Worm (Caenorhabditis elegans) whole organism, L1 larva: ENCODE results near the gene srh-149.

Experiments
- C04F5.9 ChIP-seq: sonication (generic microtip); optimal IDR thresholded peaks from 2 replicates; lab custom pipeline; 2016; ENCODE audit warnings: missing genetic modification characterization, missing compliant biosample characterization
- F16B12.6 ChIP-seq: fragments of 150-350 bp; optimal IDR thresholded peaks from 2 replicates; lab custom pipeline; 2014; ENCODE audit warnings: missing biosample characterization, missing genetic modification characterization
- alr-1 ChIP-seq: fragments of 200-800 bp; sonication (Bioruptor generic); optimal IDR thresholded peaks from 2 replicates; lab custom pipeline; 2018; ENCODE audit warnings: borderline replicate concordance, mild to moderate bottlenecking, missing genetic modification characterization, missing compliant biosample characterization
- aly-2 ChIP-seq: fragments of 150-350 bp; optimal IDR thresholded peaks from 2 replicates; lab custom pipeline; 2014; ENCODE audit warnings: missing biosample characterization, missing genetic modification characterization
- ceh-63 ChIP-seq: fragments of 200-800 bp; sonication (Bioruptor generic); optimal IDR thresholded peaks from 2 replicates; lab custom pipeline; 2018; ENCODE audit warnings: mild to moderate bottlenecking, missing genetic modification characterization, missing compliant biosample characterization
- ceh-82 ChIP-seq, 3 experiments: fragments of 150-350 bp in 1 of 3; sonication (generic microtip) in 2 of 3; optimal IDR thresholded peaks; 2 replicates each; lab custom pipeline; 2014 to 2017; ENCODE audit warnings: missing biosample characterization in 3 of 3, missing genetic modification characterization in 3 of 3
- ceh-88 ChIP-seq: fragments of 200-800 bp; sonication (Bioruptor generic); IDR thresholded peaks from 2 replicates; pipeline ENCODE4 v1.3.6; 2022; ENCODE audit warnings: missing genetic modification characterization, missing compliant biosample characterization
- ceh-90 ChIP-seq: sonication (generic microtip); optimal IDR thresholded peaks from 2 replicates; lab custom pipeline; 2016; ENCODE audit warnings: missing genetic modification characterization, missing compliant biosample characterization
- ces-1 ChIP-seq: fragments of 150-350 bp; optimal IDR thresholded peaks from 2 replicates; lab custom pipeline; 2014; ENCODE audit warnings: missing biosample characterization, missing genetic modification reagents, missing genetic modification characterization
- dpl-1 ChIP-seq, 3 experiments: fragments of 150-350 bp in 2 of 3; sonication (generic microtip) in 1 of 3; optimal IDR thresholded peaks; 2 replicates each; lab custom pipeline; 2014 to 2017; ENCODE audit warnings: missing biosample characterization in 3 of 3, missing genetic modification characterization in 3 of 3, missing genetic modification reagents in 3 of 3
- dsc-1 ChIP-seq: sonication (generic microtip); optimal IDR thresholded peaks from 2 replicates; lab custom pipeline; 2016; ENCODE audit warnings: mild to moderate bottlenecking, missing genetic modification characterization, missing compliant biosample characterization
- efl-1 ChIP-seq, 4 experiments: fragments of 150-350 bp; optimal IDR thresholded peaks in 3 of 4; peaks in 1 of 4; 1 replicate in 1 of 4; 2 replicates in 3 of 4; lab custom pipeline; 2014; ENCODE audit warnings: missing biosample characterization in 2 of 4, missing genetic modification characterization in 2 of 4, missing genetic modification reagents in 2 of 4
- efl-3 ChIP-seq: fragments of 200-800 bp; sonication (Bioruptor generic); optimal IDR thresholded peaks from 2 replicates; lab custom pipeline; 2018; ENCODE audit warnings: mild to moderate bottlenecking, missing genetic modification characterization, missing compliant biosample characterization
- egl-13 ChIP-seq: sonication (generic microtip); optimal IDR thresholded peaks from 2 replicates; lab custom pipeline; 2016; ENCODE audit warnings: missing genotype, missing genetic modification reagents, missing genetic modification characterization, missing compliant biosample characterization
- egl-27 ChIP-seq, 2 experiments: fragments of 150-350 bp in 1 of 2; sonication (generic microtip); optimal IDR thresholded peaks; 3 replicates each; lab custom pipeline; 2017 to 2018; ENCODE audit warnings: missing biosample characterization in 2 of 2, missing genetic modification characterization in 2 of 2, missing genetic modification reagents in 2 of 2
- elt-2 ChIP-seq: sonication (generic microtip); optimal IDR thresholded peaks from 2 replicates; lab custom pipeline; 2016; ENCODE audit warnings: missing genetic modification characterization, mild to moderate bottlenecking, inconsistent platforms, missing compliant biosample characterization, missing genetic modification reagents
- ets-5 ChIP-seq: fragments of 200-800 bp; sonication (Bioruptor generic); IDR thresholded peaks from 2 replicates; pipeline ENCODE4 v1.3.6; 2022; ENCODE audit warnings: missing genetic modification characterization, missing compliant biosample characterization
- fkh-4 ChIP-seq: sonication (generic microtip); optimal IDR thresholded peaks from 2 replicates; lab custom pipeline; 2016; ENCODE audit warnings: missing compliant biosample characterization, missing genetic modification characterization, borderline replicate concordance
- hlh-4 ChIP-seq: sonication (generic microtip); optimal IDR thresholded peaks from 2 replicates; lab custom pipeline; 2016; ENCODE audit warnings: mild to moderate bottlenecking, missing genetic modification characterization, missing compliant biosample characterization
- hpl-2 ChIP-seq: fragments of 150-350 bp; optimal IDR thresholded peaks from 2 replicates; lab custom pipeline; 2014; ENCODE audit warnings: missing biosample characterization, missing genetic modification reagents, missing genetic modification characterization
- irx-1 ChIP-seq: sonication (generic microtip); optimal IDR thresholded peaks from 2 replicates; lab custom pipeline; 2016; ENCODE audit warnings: missing genetic modification characterization, missing compliant biosample characterization
- jun-1 ChIP-seq: fragments of 150-350 bp; optimal IDR thresholded peaks from 2 replicates; lab custom pipeline; 2014; ENCODE audit warnings: missing biosample characterization, missing genetic modification reagents, missing genetic modification characterization
- lin-13 ChIP-seq: fragments of 150-350 bp; optimal IDR thresholded peaks from 2 replicates; lab custom pipeline; 2014; ENCODE audit warnings: missing biosample characterization, missing genetic modification reagents, missing genetic modification characterization
- lsy-2 ChIP-seq, 2 experiments: fragments of 150-350 bp; optimal IDR thresholded peaks; 2 replicates each; lab custom pipeline; 2014; ENCODE audit warnings: missing biosample characterization in 2 of 2, missing genetic modification characterization in 2 of 2
- mab-9 ChIP-seq: fragments of 200-800 bp; sonication (Bioruptor generic); IDR thresholded peaks from 2 replicates; pipeline ENCODE4 v1.3.6; 2022; ENCODE audit warnings: missing genetic modification reagents, missing genetic modification characterization, missing compliant biosample characterization
- mef-2 ChIP-seq: fragments of 150-350 bp; optimal IDR thresholded peaks from 2 replicates; lab custom pipeline; 2014; ENCODE audit warnings: missing biosample characterization, missing genetic modification characterization
- nhr-20 ChIP-seq: sonication (generic microtip); optimal IDR thresholded peaks from 2 replicates; lab custom pipeline; 2016; ENCODE audit warnings: mild to moderate bottlenecking, missing genetic modification characterization, missing compliant biosample characterization
- nhr-237 ChIP-seq: fragments of 150-350 bp; optimal IDR thresholded peaks from 2 replicates; lab custom pipeline; 2014; ENCODE audit warnings: missing biosample characterization, missing genetic modification characterization
- nhr-76 ChIP-seq: sonication (generic microtip); optimal IDR thresholded peaks from 2 replicates; lab custom pipeline; 2017; ENCODE audit warnings: missing biosample characterization, missing genetic modification characterization
- nhr-77 ChIP-seq: fragments of 150-350 bp; optimal IDR thresholded peaks from 2 replicates; lab custom pipeline; 2014; ENCODE audit warnings: missing biosample characterization, missing genetic modification characterization
- nhr-84 ChIP-seq: sonication (generic microtip); optimal IDR thresholded peaks from 2 replicates; lab custom pipeline; 2017; ENCODE audit warnings: missing biosample characterization, missing genetic modification characterization
- nhr-85 ChIP-seq: sonication (generic microtip); peaks from one replicate; lab custom pipeline; 2016; ENCODE audit warnings: missing genetic modification characterization, inconsistent platforms, missing compliant biosample characterization
- pag-3 ChIP-seq: sonication (generic microtip); optimal IDR thresholded peaks from 2 replicates; lab custom pipeline; 2017; ENCODE audit warnings: missing genetic modification characterization, mild to moderate bottlenecking, missing compliant biosample characterization, antibody characterized with exemption, borderline replicate concordance; ENCODE audit not compliant: insufficient read depth
- pax-3 ChIP-seq: fragments of 200-800 bp; sonication (Bioruptor generic); optimal IDR thresholded peaks from 2 replicates; lab custom pipeline; 2018; ENCODE audit warnings: mild to moderate bottlenecking, missing genetic modification characterization, moderate library complexity, missing compliant biosample characterization
- rnt-1 ChIP-seq: sonication (generic microtip); optimal IDR thresholded peaks from 2 replicates; lab custom pipeline; 2016; ENCODE audit warnings: mild to moderate bottlenecking, missing genetic modification characterization, moderate library complexity, missing compliant biosample characterization
- snu-23 ChIP-seq: sonication (generic microtip); optimal IDR thresholded peaks from 2 replicates; lab custom pipeline; 2016; ENCODE audit warnings: missing genetic modification characterization, missing compliant biosample characterization
- sox-4 ChIP-seq: sonication (generic microtip); optimal IDR thresholded peaks from 2 replicates; lab custom pipeline; 2016; ENCODE audit warnings: missing genetic modification characterization, missing compliant biosample characterization
- sptf-1 ChIP-seq: fragments of 150-350 bp; optimal IDR thresholded peaks from 2 replicates; lab custom pipeline; 2014; ENCODE audit warnings: missing biosample characterization, missing genetic modification characterization
- tlp-1 ChIP-seq: fragments of 150-350 bp; optimal IDR thresholded peaks from 2 replicates; lab custom pipeline; 2014; ENCODE audit warnings: missing biosample characterization, missing genetic modification characterization
- unc-130 ChIP-seq: fragments of 150-350 bp; optimal IDR thresholded peaks from 2 replicates; lab custom pipeline; 2017; ENCODE audit warnings: missing biosample characterization, missing genetic modification characterization, inconsistent platforms
- unc-30 ChIP-seq: sonication (generic microtip); optimal IDR thresholded peaks from 2 replicates; lab custom pipeline; 2017; ENCODE audit warnings: missing biosample characterization, missing genetic modification characterization
- unc-62 ChIP-seq: fragments of 150-350 bp; optimal IDR thresholded peaks from 2 replicates; lab custom pipeline; 2014; ENCODE audit warnings: missing biosample characterization, missing genetic modification reagents, missing genetic modification characterization
- unc-86 ChIP-seq: sonication (generic microtip); optimal IDR thresholded peaks from 2 replicates; lab custom pipeline; 2016; ENCODE audit warnings: missing genetic modification characterization, missing compliant biosample characterization
- xbp-1 ChIP-seq: sonication (generic microtip); optimal IDR thresholded peaks from 2 replicates; lab custom pipeline; 2016; ENCODE audit warnings: missing genetic modification characterization, missing compliant biosample characterization
- ztf-4 ChIP-seq: fragments of 150-350 bp; optimal IDR thresholded peaks from 2 replicates; lab custom pipeline; 2014; ENCODE audit warnings: missing biosample characterization, missing genetic modification characterization

srh-149 gene

ce11 chrV:15873762-15874161, 32.8 kb upstream of the srh-149 start (continued):
- TF ChIP-seq ceh-90 (tag; lab: Kevin White, UChicago) (no peak), ceh-63 (peak; percentile 7), snu-23 (peak; percentile 81), xbp-1 (tag; lab: Kevin White, UChicago) (peak; percentile 64), nhr-85 (peak; percentile 79), unc-62 (GFP tag; lab: Kevin White, UChicago) (no peak), unc-86 (peak; percentile 52), pag-3 (tag; lab: Kevin White, UChicago) (no peak), nhr-20 (tag; lab: Kevin White, UChicago) (peak; percentile 75), aly-2 (tag; lab: Kevin White, UChicago) (peak; percentile 44), lin-13 (GFP tag; lab: Kevin White, UChicago) (no peak), ztf-4 (tag; lab: Kevin White, UChicago) (peak; percentile 8), irx-1 (tag; lab: Kevin White, UChicago) (peak; percentile 41), sox-4 (tag; lab: Kevin White, UChicago) (peak; percentile 24), C04F5.9 (tag; lab: Kevin White, UChicago) (no peak), mab-9 (peak; percentile 42; the same call in 1 of the 2 replicates), tlp-1 (tag; lab: Kevin White, UChicago) (no peak), nhr-77 (tag; lab: Kevin White, UChicago) (peak; percentile 53), nhr-76 (no peak), efl-3 (GFP tag; lab: Kevin White, UChicago) (no peak), ces-1 (no peak), sptf-1 (tag; lab: Kevin White, UChicago) (no peak), ceh-88 (GFP tag; lab: Robert Waterston, UW) (0 out of 2 replicates have a peak, but pooled peaks have one; percentile 11), mef-2 (tag; lab: Kevin White, UChicago) (no peak), dsc-1 (tag; lab: Kevin White, UChicago) (peak; percentile 71), hpl-2 (peak; percentile 13), jun-1 (no peak), unc-130 (tag; lab: Kevin White, UChicago) (peak; percentile 35), egl-13 (tag; lab: Kevin White, UChicago) (peak; percentile 52), nhr-84 (tag; lab: Kevin White, UChicago) (no peak), nhr-237 (no peak), fkh-4 (no peak), dpl-1 (GFP tag; optimal IDR thresholded peaks at IDR 0.05; lab: Kevin White, UChicago) (peak; percentile 38 to 64 (median 51)), hlh-4 (tag; lab: Kevin White, UChicago) (no peak), ets-5 (GFP tag; lab: Robert Waterston, UW) (no peak)

- TF ChIP-seq lsy-2 (tag; optimal IDR thresholded peaks at IDR 0.05; lab: Kevin White, UChicago): no peak
- no peak for TF ChIP-seq elt-2 (tag; lab: Kevin White, UChicago)
- no peak for TF ChIP-seq unc-30 (tag; lab: Kevin White, UChicago)
- no peak for TF ChIP-seq rnt-1
- TF ChIP-seq pax-3: no peak
- TF ChIP-seq unc-62 (GFP tag; lab: Kevin White, UChicago): no peak
- no peak for TF ChIP-seq efl-3 (GFP tag; lab: Kevin White, UChicago)
- TF ChIP-seq egl-27 (tag; optimal IDR thresholded peaks at IDR 0.05; lab: Kevin White, UChicago): no peak
- TF ChIP-seq ztf-4 (tag; lab: Kevin White, UChicago): no peak
- TF ChIP-seq hpl-2: no peak
- TF ChIP-seq C04F5.9 (tag; lab: Kevin White, UChicago): no peak
- TF ChIP-seq ceh-82 (tag; optimal IDR thresholded peaks at IDR 0.05; lab: Kevin White, UChicago): no peak
- no peak for TF ChIP-seq dsc-1 (tag; lab: Kevin White, UChicago)
- no peak for TF ChIP-seq alr-1 (tag; lab: Kevin White, UChicago)
- TF ChIP-seq nhr-237: no peak
- TF ChIP-seq mab-9: no peak
- TF ChIP-seq sox-4 (tag; lab: Kevin White, UChicago): no peak
- no peak for TF ChIP-seq efl-1 (optimal IDR thresholded peaks at IDR 0.05; lab: Kevin White, UChicago)
- TF ChIP-seq efl-1 (GFP tag; optimal IDR thresholded peaks at IDR 0.05 in 1 of 2; lab: Kevin White, UChicago): no peak
- TF ChIP-seq F16B12.6 (tag; lab: Kevin White, UChicago): no peak
These were observed 31.3 kb upstream of the srh-149 start, which contains the start of gene str-56 for ce11 chrV:15872273-15872672. str-56 (plus strand) TSS chrV:15872573.
